Fruit fly (Drosophila melanogaster): ENCODE results near the gene GstD9.

dm6 chr3R:12383036-12383435 lies 15.7 kb upstream of the GstD9 start, which contains the start of gene GstD11:
- no peak for TF ChIP-seq CG6792 (GFP tag; optimal IDR thresholded peaks at IDR 0.05)
- TF ChIP-seq lz (GFP tag; optimal IDR thresholded peaks at IDR 0.05) = no peak
- no peak for TF ChIP-seq CG7368 (GFP tag; optimal IDR thresholded peaks at IDR 0.05)
- no peak for TF ChIP-seq fd59A (GFP tag; optimal IDR thresholded peaks at IDR 0.05)
- no peak for TF ChIP-seq Lpt (GFP tag; optimal IDR thresholded peaks at IDR 0.05)
- TF ChIP-seq CG16779 (tag; optimal IDR thresholded peaks at IDR 0.05) = no peak
- no peak for TF ChIP-seq CG32006 (GFP tag; optimal IDR thresholded peaks at IDR 0.05)
- no peak for TF ChIP-seq CG11294 (GFP tag; IDR thresholded peaks at IDR 0.05)
- TF ChIP-seq CG8119 (GFP tag; IDR thresholded peaks at IDR 0.05) = no peak
- TF ChIP-seq CG15336 (GFP tag; IDR thresholded peaks at IDR 0.05) = no peak

Measured in whole organism, prepupa.